Worm (Caenorhabditis elegans) whole organism, late embryonic: Measurements from ENCODE around the gene gex-2.

Source experiments
- Y22D7AL.16 ChIP-seq: sonication (generic microtip); optimal IDR thresholded peaks from 2 replicates; lab custom pipeline; 2016; ENCODE audit warnings: missing genetic modification characterization, missing compliant biosample characterization
- ceh-9 ChIP-seq: sonication (generic microtip); optimal IDR thresholded peaks from 2 replicates; lab custom pipeline; 2016; ENCODE audit warnings: mild to moderate bottlenecking, missing genetic modification characterization, inconsistent platforms, missing compliant biosample characterization
- che-1 ChIP-seq: sonication (generic microtip); optimal IDR thresholded peaks from 2 replicates; lab custom pipeline; 2016; ENCODE audit warnings: mild to moderate bottlenecking, missing genetic modification characterization, missing compliant biosample characterization
- dmd-4 ChIP-seq: sonication (generic microtip); optimal IDR thresholded peaks from 2 replicates; lab custom pipeline; 2016; ENCODE audit warnings: borderline replicate concordance, missing genetic modification characterization, missing compliant biosample characterization
- ets-4 ChIP-seq: sonication (generic microtip); optimal IDR thresholded peaks from 2 replicates; lab custom pipeline; 2016; ENCODE audit warnings: missing genetic modification characterization, missing compliant biosample characterization
- fkh-10 ChIP-seq: fragments of 150-350 bp; optimal IDR thresholded peaks from 2 replicates; lab custom pipeline; 2014; ENCODE audit warnings: missing biosample characterization, missing genetic modification reagents, missing genetic modification characterization
- mec-3 ChIP-seq: sonication (generic microtip); optimal IDR thresholded peaks from 2 replicates; lab custom pipeline; 2016; ENCODE audit warnings: borderline replicate concordance, missing genetic modification characterization, missing compliant biosample characterization
- nfya-1 ChIP-seq: sonication (generic microtip); optimal IDR thresholded peaks from 2 replicates; lab custom pipeline; 2017; ENCODE audit warnings: missing genetic modification characterization, mild to moderate bottlenecking, missing compliant biosample characterization, antibody characterized with exemption, moderate library complexity
- pag-3 ChIP-seq: sonication (generic microtip); optimal IDR thresholded peaks from 2 replicates; lab custom pipeline; 2016; ENCODE audit warnings: missing compliant biosample characterization, missing genetic modification characterization, borderline replicate concordance
- pqm-1 ChIP-seq: sonication (generic microtip); optimal IDR thresholded peaks from 2 replicates; lab custom pipeline; 2016; ENCODE audit warnings: missing genetic modification characterization, missing compliant biosample characterization
- pros-1 ChIP-seq: fragments of 150-350 bp; optimal IDR thresholded peaks from 2 replicates; lab custom pipeline; 2014; ENCODE audit warnings: missing biosample characterization, missing genetic modification reagents, missing genetic modification characterization
- sox-2 ChIP-seq: fragments of 200-800 bp; sonication (Bioruptor generic); IDR thresholded peaks from 2 replicates; pipeline ENCODE4 v1.3.6; 2022; ENCODE audit warnings: missing genetic modification reagents, missing genetic modification characterization, missing compliant biosample characterization
- sox-4 ChIP-seq: sonication (generic microtip); optimal IDR thresholded peaks from 2 replicates; lab custom pipeline; 2017; ENCODE audit warnings: mild to moderate bottlenecking, missing genetic modification characterization, inconsistent platforms, missing compliant biosample characterization
- syd-9 ChIP-seq: sonication (generic microtip); optimal IDR thresholded peaks from 2 replicates; lab custom pipeline; 2016; ENCODE audit warnings: mild to moderate bottlenecking, missing genetic modification characterization, moderate library complexity, missing compliant biosample characterization

DNA sequence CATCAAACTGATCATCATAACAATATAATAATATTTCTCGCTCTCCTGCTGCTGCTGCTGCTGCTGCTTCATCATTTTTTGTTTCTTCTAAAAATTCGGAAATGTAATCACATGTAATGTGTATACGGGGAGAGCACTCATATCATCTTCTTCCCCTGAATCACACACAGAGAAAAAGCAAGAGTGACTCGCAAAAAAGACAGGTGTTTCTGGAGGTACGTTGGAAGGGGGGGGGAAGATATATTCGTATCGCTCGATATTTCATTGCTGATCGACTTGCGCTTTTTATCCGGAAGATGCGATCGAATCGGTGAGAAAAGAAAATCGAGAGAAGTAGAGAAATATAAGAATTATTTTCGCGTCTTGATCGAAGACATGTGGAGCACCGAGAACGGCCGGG lies 35.1 kb downstream of the gex-2 start:
- no peak for TF ChIP-seq dmd-4 (tag; lab: Kevin White, UChicago)
- no peak for TF ChIP-seq ets-4 (tag; lab: Kevin White, UChicago)
- no peak for TF ChIP-seq pqm-1 (tag; lab: Kevin White, UChicago)
- no peak for TF ChIP-seq pag-3
- no peak for TF ChIP-seq sox-2 (GFP tag; lab: Robert Waterston, UW)
- no peak for TF ChIP-seq che-1 (tag; lab: Kevin White, UChicago)
- peak; percentile 41 for TF ChIP-seq nfya-1 (tag; lab: Kevin White, UChicago)
- TF ChIP-seq sox-4 (tag; lab: Kevin White, UChicago), result no peak
- no peak for TF ChIP-seq pros-1
- no peak for TF ChIP-seq mec-3 (tag; lab: Kevin White, UChicago)
- no peak for TF ChIP-seq ceh-9 (tag; lab: Kevin White, UChicago)
- TF ChIP-seq syd-9, result no peak
- TF ChIP-seq Y22D7AL.16 (tag; lab: Kevin White, UChicago), result no peak
- TF ChIP-seq fkh-10 (GFP tag; lab: Kevin White, UChicago), result no peak
